Worm (Caenorhabditis elegans): ENCODE results near the gene ify-1.

DNA sequence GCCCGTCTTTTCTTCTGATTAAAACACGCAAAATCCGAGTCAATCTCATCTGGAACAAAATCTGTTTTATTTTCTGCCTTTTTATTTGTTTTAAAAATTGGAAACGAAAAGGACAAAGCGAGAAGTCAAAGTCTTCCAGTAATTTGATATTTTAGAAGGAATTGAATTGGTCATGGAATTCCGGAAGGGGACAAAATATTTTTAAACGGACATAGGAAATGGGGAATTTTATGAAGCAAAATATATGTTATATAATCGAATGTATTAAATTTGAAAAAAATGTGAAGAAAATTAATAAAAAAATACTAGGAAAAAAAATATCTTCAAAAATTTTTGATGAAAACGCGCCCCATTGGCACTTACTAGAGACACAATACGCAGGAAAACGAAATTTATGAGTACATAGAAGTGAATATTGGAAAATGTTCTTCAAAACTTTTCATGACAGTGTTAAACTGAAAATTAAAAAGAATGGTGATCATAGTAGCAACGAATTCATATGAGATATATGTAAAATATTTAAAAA is 14.3 kb downstream of the ify-1 start, which contains the start of gene F33G12.7:
- TF ChIP-seq ceh-2 (tag; optimal IDR thresholded peaks at IDR 0.05) (no peak), nfya-1 (tag; optimal IDR thresholded peaks at IDR 0.05) (no peak)
